Worm (Caenorhabditis elegans): ENCODE results near the gene clec-175.
A peak's percentile ranks its signal among the peaks of the same experiment; 100 is the strongest.

clec-175 gene

DNA sequence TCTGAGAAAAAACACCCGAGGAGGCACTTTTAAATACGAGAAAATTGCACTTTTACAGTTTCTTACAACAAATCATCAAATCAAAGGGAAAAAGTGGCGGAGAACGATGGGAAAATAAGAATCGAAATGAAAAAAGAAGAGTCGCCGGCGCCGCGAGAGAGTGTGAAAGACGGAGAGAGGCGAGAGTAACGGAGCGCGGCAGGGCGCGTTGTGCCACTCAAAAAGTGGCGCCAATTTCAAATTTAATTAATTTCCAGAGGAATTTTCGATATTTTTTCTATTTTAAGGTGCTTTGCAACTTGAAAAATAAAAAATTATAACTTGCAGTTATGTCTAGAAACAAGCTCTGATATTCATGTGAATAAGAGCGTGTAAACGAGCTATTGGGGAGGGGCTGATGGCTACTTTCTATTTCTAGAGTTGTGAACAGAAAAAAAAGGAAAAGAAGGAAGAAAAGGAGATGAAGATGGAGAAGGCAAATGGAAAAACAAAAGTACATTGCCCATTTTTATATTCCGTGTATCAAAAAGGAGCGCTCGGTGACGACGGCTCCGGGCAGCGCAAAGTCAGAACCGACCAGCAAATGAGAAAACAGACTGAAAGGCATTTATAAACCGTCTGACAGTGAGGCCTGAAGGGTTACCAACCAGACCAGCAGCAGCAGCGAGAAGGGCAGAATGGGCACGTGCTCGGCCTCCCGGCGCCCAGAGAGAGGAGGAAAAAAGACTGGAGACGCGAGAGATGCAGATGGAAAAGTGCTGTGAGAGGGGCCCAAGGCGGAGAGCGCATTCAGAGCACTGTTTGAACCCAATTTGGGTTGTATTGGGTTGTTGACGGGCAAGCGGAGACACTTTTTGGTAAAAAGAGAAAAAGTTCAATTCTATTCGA, 49.0 kb downstream of the clec-175 start:
- TF ChIP-seq mdl-1 (tag; optimal IDR thresholded peaks at IDR 0.05), result peak; percentile 76
- no peak for TF ChIP-seq R02D3.7 (tag; optimal IDR thresholded peaks at IDR 0.05)
- no peak for TF ChIP-seq egl-27 (tag; optimal IDR thresholded peaks at IDR 0.05)
- no peak for TF ChIP-seq elt-3 (tag; optimal IDR thresholded peaks at IDR 0.05)
- TF ChIP-seq fkh-2 (tag; optimal IDR thresholded peaks at IDR 0.05), result no peak
- TF ChIP-seq jun-1 (tag; optimal IDR thresholded peaks at IDR 0.05), result no peak
- TF ChIP-seq elt-2 (tag; optimal IDR thresholded peaks at IDR 0.05), result peak; percentile 63
- peak; percentile 3 for TF ChIP-seq hmg-11 (tag; optimal IDR thresholded peaks at IDR 0.05)
- TF ChIP-seq ama-1 (optimal IDR thresholded peaks at IDR 0.05), result peak; percentile 87
- peak; percentile 32 for TF ChIP-seq nfya-1 (tag; optimal IDR thresholded peaks at IDR 0.05; ENCODE audit: insufficient read depth)
- TF ChIP-seq sea-2 (GFP tag; optimal IDR thresholded peaks at IDR 0.05), result no peak
- TF ChIP-seq nhr-43 (tag; optimal IDR thresholded peaks at IDR 0.05; ENCODE audit: poor library complexity, severe bottlenecking), result no peak
- no peak for TF ChIP-seq skn-1 (tag; optimal IDR thresholded peaks at IDR 0.05)
- peak; percentile 25 for TF ChIP-seq lin-15B (tag; optimal IDR thresholded peaks at IDR 0.05)
- peak; percentile 44 for TF ChIP-seq pha-4 (tag; optimal IDR thresholded peaks at IDR 0.05)
- no peak for TF ChIP-seq lin-39 (tag; optimal IDR thresholded peaks at IDR 0.05)
- TF ChIP-seq ceh-9 (tag; optimal IDR thresholded peaks at IDR 0.05), result no peak
- TF ChIP-seq nhr-25 (tag; optimal IDR thresholded peaks at IDR 0.05), result no peak
- TF ChIP-seq pqm-1 (tag; optimal IDR thresholded peaks at IDR 0.05), result peak; percentile 46
- no peak for TF ChIP-seq aly-2 (tag; optimal IDR thresholded peaks at IDR 0.05)
- TF ChIP-seq nhr-67 (tag; optimal IDR thresholded peaks at IDR 0.05), result no peak
- TF ChIP-seq nhr-76 (tag; optimal IDR thresholded peaks at IDR 0.05), result no peak
- TF ChIP-seq nhr-23 (tag; optimal IDR thresholded peaks at IDR 0.05), result peak; percentile 12
- TF ChIP-seq nhr-77 (tag; optimal IDR thresholded peaks at IDR 0.05), result no peak

DNA sequence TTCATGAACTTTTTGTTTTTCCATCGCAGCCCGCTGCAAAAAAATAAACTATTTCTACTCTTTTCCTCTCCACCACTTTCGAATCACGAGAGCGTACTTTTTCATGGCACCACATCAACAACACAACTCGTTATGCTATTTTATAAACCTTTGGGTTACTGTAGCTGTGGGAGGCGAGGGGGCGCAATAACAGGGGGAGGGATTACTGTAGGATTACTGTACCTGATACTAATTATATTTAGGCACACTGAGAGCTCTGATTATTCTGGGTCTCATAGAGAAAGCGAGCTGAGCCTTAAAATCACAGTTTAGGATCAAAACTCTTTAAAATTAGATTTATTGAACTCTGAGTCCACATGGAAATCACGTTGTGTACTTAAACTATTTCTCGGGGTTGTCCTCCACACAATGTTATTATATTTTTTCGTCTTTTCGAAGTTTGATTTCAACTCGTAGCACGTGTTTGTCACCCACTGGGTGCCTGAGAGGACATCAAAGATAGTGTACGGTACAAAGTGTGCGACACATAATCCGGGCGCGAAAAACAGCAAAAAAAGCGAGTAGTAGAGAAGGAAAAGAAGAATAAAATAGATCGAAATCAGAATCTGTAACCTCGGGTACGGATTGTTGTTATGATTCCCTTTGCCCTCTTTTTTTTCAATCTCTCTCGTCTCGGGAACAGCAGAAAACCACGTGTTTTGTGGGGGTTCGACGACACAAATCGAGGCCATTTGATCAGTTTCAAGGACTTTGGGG, 50.5 kb downstream of the clec-175 start:
- TF ChIP-seq sea-2 (GFP tag; optimal IDR thresholded peaks at IDR 0.05) (no peak), ceh-82 (tag; optimal IDR thresholded peaks at IDR 0.05) (no peak), jun-1 (tag; optimal IDR thresholded peaks at IDR 0.05) (no peak), fkh-2 (tag; optimal IDR thresholded peaks at IDR 0.05) (no peak), nhr-43 (tag; optimal IDR thresholded peaks at IDR 0.05; ENCODE audit: poor library complexity, severe bottlenecking) (peak; percentile 73), snpc-4 (tag; optimal IDR thresholded peaks at IDR 0.05) (no peak), R02D3.7 (tag; optimal IDR thresholded peaks at IDR 0.05) (no peak), ama-1 (optimal IDR thresholded peaks at IDR 0.05) (peak; percentile 86), daf-12 (tag; optimal IDR thresholded peaks at IDR 0.05) (no peak), ceh-16 (tag; optimal IDR thresholded peaks at IDR 0.05) (no peak), nhr-76 (tag; optimal IDR thresholded peaks at IDR 0.05) (no peak), nhr-12 (tag; optimal IDR thresholded peaks at IDR 0.05) (no peak), aly-2 (tag; optimal IDR thresholded peaks at IDR 0.05) (no peak), elt-3 (tag; optimal IDR thresholded peaks at IDR 0.05) (peak in 1 of 3 experiments; percentile 32), nhr-28 (tag; optimal IDR thresholded peaks at IDR 0.05) (no peak), ztf-11 (tag; optimal IDR thresholded peaks at IDR 0.05) (no peak), fkh-10 (GFP tag; optimal IDR thresholded peaks at IDR 0.05) (no peak), nfya-1 (tag; optimal IDR thresholded peaks at IDR 0.05; ENCODE audit: insufficient read depth) (peak; percentile 7), ceh-28 (tag; optimal IDR thresholded peaks at IDR 0.05) (no peak), pha-4 (tag; optimal IDR thresholded peaks at IDR 0.05) (peak; percentile 37), eor-1 (tag; optimal IDR thresholded peaks at IDR 0.05) (no peak), elt-2 (tag; optimal IDR thresholded peaks at IDR 0.05) (peak; percentile 53), pqm-1 (tag; optimal IDR thresholded peaks at IDR 0.05) (peak; percentile 58), nhr-237 (tag; optimal IDR thresholded peaks at IDR 0.05) (no peak), egl-5 (tag; optimal IDR thresholded peaks at IDR 0.05) (no peak), nhr-77 (tag; optimal IDR thresholded peaks at IDR 0.05) (no peak), ceh-9 (tag; optimal IDR thresholded peaks at IDR 0.05) (no peak), nhr-11 (tag; optimal IDR thresholded peaks at IDR 0.05) (no peak), skn-1 (tag; optimal IDR thresholded peaks at IDR 0.05) (no peak), elt-1 (tag; optimal IDR thresholded peaks at IDR 0.05) (peak; percentile 75), lsy-12 (tag; optimal IDR thresholded peaks at IDR 0.05) (no peak), nhr-23 (tag; optimal IDR thresholded peaks at IDR 0.05) (peak; percentile 90), tbx-2 (tag; optimal IDR thresholded peaks at IDR 0.05) (no peak), mml-1 (tag; optimal IDR thresholded peaks at IDR 0.05) (peak; percentile 15), lin-39 (tag; optimal IDR thresholded peaks at IDR 0.05) (peak; percentile 2), unc-62 (GFP tag; optimal IDR thresholded peaks at IDR 0.05) (no peak), mdl-1 (tag; optimal IDR thresholded peaks at IDR 0.05) (no peak), fos-1 (tag; optimal IDR thresholded peaks at IDR 0.05) (no peak), nhr-25 (tag; optimal IDR thresholded peaks at IDR 0.05) (peak; percentile 85), nhr-67 (tag; optimal IDR thresholded peaks at IDR 0.05) (no peak), ztf-4 (tag; optimal IDR thresholded peaks at IDR 0.05) (peak; percentile 54), lin-15B (tag; optimal IDR thresholded peaks at IDR 0.05) (no peak), egl-27 (tag; optimal IDR thresholded peaks at IDR 0.05) (no peak), hmg-11 (tag; optimal IDR thresholded peaks at IDR 0.05) (no peak), ZK546.5 (tag; optimal IDR thresholded peaks at IDR 0.05) (no peak)
